Worm (Caenorhabditis elegans) whole organism, L1 larva: ENCODE measurements around the gene C06E4.1.
"Not testable (repeated sequence)": the region's sequence is repeated elsewhere in the genome, so short reads cannot be mapped to it uniquely, and the experiment has no call there.

Source experiments
- C34B4.2 ChIP-seq: sonication (generic microtip); optimal IDR thresholded peaks from 2 replicates; lab custom pipeline; 2017; ENCODE audit warnings: mild to moderate bottlenecking, missing genetic modification characterization, missing compliant biosample characterization
- alr-1 ChIP-seq: fragments of 200-800 bp; sonication (Bioruptor generic); optimal IDR thresholded peaks from 2 replicates; lab custom pipeline; 2018; ENCODE audit warnings: borderline replicate concordance, mild to moderate bottlenecking, missing genetic modification characterization, missing compliant biosample characterization
- blmp-1 ChIP-seq: fragments of 150-350 bp; optimal IDR thresholded peaks from 2 replicates; lab custom pipeline; 2014; ENCODE audit warnings: missing biosample characterization, missing genetic modification characterization
- ceh-82 ChIP-seq, 3 experiments: fragments of 150-350 bp in 1 of 3; sonication (generic microtip) in 2 of 3; optimal IDR thresholded peaks; 2 replicates each; lab custom pipeline; 2014 to 2017; ENCODE audit warnings: missing biosample characterization in 3 of 3, missing genetic modification characterization in 3 of 3
- ceh-90 ChIP-seq: sonication (generic microtip); optimal IDR thresholded peaks from 2 replicates; lab custom pipeline; 2016; ENCODE audit warnings: missing genetic modification characterization, missing compliant biosample characterization
- dsc-1 ChIP-seq: sonication (generic microtip); optimal IDR thresholded peaks from 2 replicates; lab custom pipeline; 2016; ENCODE audit warnings: mild to moderate bottlenecking, missing genetic modification characterization, missing compliant biosample characterization
- efl-1 ChIP-seq, 4 experiments: fragments of 150-350 bp; optimal IDR thresholded peaks in 3 of 4; peaks in 1 of 4; 1 replicate in 1 of 4; 2 replicates in 3 of 4; lab custom pipeline; 2014; ENCODE audit warnings: missing biosample characterization in 2 of 4, missing genetic modification characterization in 2 of 4, missing genetic modification reagents in 2 of 4
- elt-2 ChIP-seq: sonication (generic microtip); optimal IDR thresholded peaks from 2 replicates; lab custom pipeline; 2016; ENCODE audit warnings: missing genetic modification characterization, mild to moderate bottlenecking, inconsistent platforms, missing compliant biosample characterization, missing genetic modification reagents
- elt-3 ChIP-seq, 6 experiments: fragments of 150-350 bp in 1 of 6; sonication (generic microtip); optimal IDR thresholded peaks; 2 replicates each; lab custom pipeline; 2017 to 2018; ENCODE audit warnings: missing biosample characterization in 6 of 6, missing genetic modification characterization in 6 of 6, inconsistent platforms in 1 of 6
- fkh-8 ChIP-seq: sonication (generic microtip); optimal IDR thresholded peaks from 2 replicates; lab custom pipeline; 2016; ENCODE audit warnings: mild to moderate bottlenecking, missing genetic modification characterization, missing compliant biosample characterization
- grh-1 ChIP-seq: fragments of 200-800 bp; sonication (Bioruptor generic); IDR thresholded peaks from 2 replicates; pipeline ENCODE4 v1.3.6; 2022; ENCODE audit warnings: missing genetic modification reagents, missing genetic modification characterization, missing compliant biosample characterization
- irx-1 ChIP-seq: sonication (generic microtip); optimal IDR thresholded peaks from 2 replicates; lab custom pipeline; 2016; ENCODE audit warnings: missing genetic modification characterization, missing compliant biosample characterization
- isw-1 ChIP-seq: fragments of 200-800 bp; sonication (Bioruptor generic); IDR thresholded peaks from 2 replicates; pipeline ENCODE4 v1.3.6; 2022; ENCODE audit warnings: missing genetic modification characterization, missing compliant biosample characterization
- jun-1 ChIP-seq: fragments of 150-350 bp; optimal IDR thresholded peaks from 2 replicates; lab custom pipeline; 2014; ENCODE audit warnings: missing biosample characterization, missing genetic modification reagents, missing genetic modification characterization
- lin-14 ChIP-seq: fragments of 200-800 bp; sonication (Bioruptor generic); optimal IDR thresholded peaks from 2 replicates; lab custom pipeline; 2018; ENCODE audit warnings: mild to moderate bottlenecking, missing genetic modification characterization, moderate library complexity, missing compliant biosample characterization
- lin-35 ChIP-seq, 2 experiments: fragments of 150-350 bp; optimal IDR thresholded peaks; 2 replicates each; lab custom pipeline; 2014; ENCODE audit warnings: missing biosample characterization in 2 of 2, missing genetic modification characterization in 2 of 2, missing genetic modification reagents in 2 of 2
- lin-39 ChIP-seq: fragments of 150-350 bp; optimal IDR thresholded peaks from 2 replicates; lab custom pipeline; 2014; ENCODE audit warnings: missing biosample characterization, missing genetic modification reagents, missing genetic modification characterization
- lir-3 ChIP-seq: sonication (generic microtip); optimal IDR thresholded peaks from 2 replicates; lab custom pipeline; 2016; ENCODE audit warnings: mild to moderate bottlenecking, missing genetic modification characterization, moderate library complexity, missing compliant biosample characterization; ENCODE audit not compliant: poor library complexity
- lsy-2 ChIP-seq, 2 experiments: fragments of 150-350 bp; optimal IDR thresholded peaks; 2 replicates each; lab custom pipeline; 2014; ENCODE audit warnings: missing biosample characterization in 2 of 2, missing genetic modification characterization in 2 of 2
- nhr-19 ChIP-seq: fragments of 200-800 bp; sonication (Bioruptor generic); conservative IDR thresholded peaks from 2 replicates; pipeline ENCODE4 v1.3.6; 2022; ENCODE audit warnings: missing genetic modification characterization, missing compliant biosample characterization
- nhr-20 ChIP-seq: sonication (generic microtip); optimal IDR thresholded peaks from 2 replicates; lab custom pipeline; 2016; ENCODE audit warnings: mild to moderate bottlenecking, missing genetic modification characterization, missing compliant biosample characterization
- nhr-237 ChIP-seq: fragments of 150-350 bp; optimal IDR thresholded peaks from 2 replicates; lab custom pipeline; 2014; ENCODE audit warnings: missing biosample characterization, missing genetic modification characterization
- nhr-47 ChIP-seq: sonication (generic microtip); optimal IDR thresholded peaks from 2 replicates; lab custom pipeline; 2016; ENCODE audit warnings: mild to moderate bottlenecking, missing genetic modification characterization, moderate library complexity, missing compliant biosample characterization
- nhr-71 ChIP-seq: sonication (generic microtip); optimal IDR thresholded peaks from 2 replicates; lab custom pipeline; 2016; ENCODE audit warnings: mild to moderate bottlenecking, missing genetic modification characterization, moderate library complexity, missing compliant biosample characterization
- nhr-77 ChIP-seq: fragments of 150-350 bp; optimal IDR thresholded peaks from 2 replicates; lab custom pipeline; 2014; ENCODE audit warnings: missing biosample characterization, missing genetic modification characterization
- nhr-85 ChIP-seq: sonication (generic microtip); peaks from one replicate; lab custom pipeline; 2016; ENCODE audit warnings: missing genetic modification characterization, inconsistent platforms, missing compliant biosample characterization
- pag-3 ChIP-seq: sonication (generic microtip); optimal IDR thresholded peaks from 2 replicates; lab custom pipeline; 2017; ENCODE audit warnings: missing genetic modification characterization, mild to moderate bottlenecking, missing compliant biosample characterization, antibody characterized with exemption, borderline replicate concordance; ENCODE audit not compliant: insufficient read depth
- pax-3 ChIP-seq: fragments of 200-800 bp; sonication (Bioruptor generic); optimal IDR thresholded peaks from 2 replicates; lab custom pipeline; 2018; ENCODE audit warnings: mild to moderate bottlenecking, missing genetic modification characterization, moderate library complexity, missing compliant biosample characterization
- rnt-1 ChIP-seq: sonication (generic microtip); optimal IDR thresholded peaks from 2 replicates; lab custom pipeline; 2016; ENCODE audit warnings: mild to moderate bottlenecking, missing genetic modification characterization, moderate library complexity, missing compliant biosample characterization
- skn-1 ChIP-seq: fragments of 150-350 bp; optimal IDR thresholded peaks from 2 replicates; lab custom pipeline; 2014; ENCODE audit warnings: missing biosample characterization, missing genetic modification characterization
- snpc-4 ChIP-seq: fragments of 150-350 bp; optimal IDR thresholded peaks from 2 replicates; lab custom pipeline; 2014; ENCODE audit warnings: missing biosample characterization, missing genetic modification characterization
- snu-23 ChIP-seq: sonication (generic microtip); optimal IDR thresholded peaks from 2 replicates; lab custom pipeline; 2016; ENCODE audit warnings: missing genetic modification characterization, missing compliant biosample characterization
- sox-4 ChIP-seq: sonication (generic microtip); optimal IDR thresholded peaks from 2 replicates; lab custom pipeline; 2016; ENCODE audit warnings: missing genetic modification characterization, missing compliant biosample characterization
- sptf-1 ChIP-seq: fragments of 150-350 bp; optimal IDR thresholded peaks from 2 replicates; lab custom pipeline; 2014; ENCODE audit warnings: missing biosample characterization, missing genetic modification characterization
- sup-37 ChIP-seq: fragments of 200-800 bp; sonication (Bioruptor generic); optimal IDR thresholded peaks from 2 replicates; lab custom pipeline; 2018; ENCODE audit warnings: mild to moderate bottlenecking, missing genetic modification characterization, missing compliant biosample characterization
- unc-62 ChIP-seq: fragments of 150-350 bp; optimal IDR thresholded peaks from 2 replicates; lab custom pipeline; 2014; ENCODE audit warnings: missing biosample characterization, missing genetic modification reagents, missing genetic modification characterization
- vab-15 ChIP-seq: sonication (generic microtip); optimal IDR thresholded peaks from 2 replicates; lab custom pipeline; 2017; ENCODE audit warnings: missing genotype, mild to moderate bottlenecking, missing genetic modification characterization, missing compliant biosample characterization
- xbp-1 ChIP-seq: sonication (generic microtip); optimal IDR thresholded peaks from 2 replicates; lab custom pipeline; 2016; ENCODE audit warnings: missing genetic modification characterization, missing compliant biosample characterization
- zag-1 ChIP-seq: fragments of 150-350 bp; optimal IDR thresholded peaks from 2 replicates; lab custom pipeline; 2014; ENCODE audit warnings: missing biosample characterization, missing genetic modification characterization

C06E4.1 gene

ce11 chrIV:7250158-7250557, 32.9 kb upstream of the C06E4.1 start, which contains the start of gene D2024.18:
TSS of gene D2024.18 (plus strand) at chrIV:7250458.
- TF ChIP-seq ceh-90 (tag; lab: Kevin White, UChicago) (no peak), lir-3 (tag; lab: Kevin White, UChicago) (no peak), unc-62 (GFP tag; lab: Kevin White, UChicago) (no peak), lin-14 (GFP tag; lab: Kevin White, UChicago) (no peak), sptf-1 (tag; lab: Kevin White, UChicago) (no peak), jun-1 (tag; lab: Kevin White, UChicago) (no peak), pag-3 (tag; lab: Kevin White, UChicago) (no peak), alr-1 (tag; lab: Kevin White, UChicago) (no peak), ceh-82 (tag; optimal IDR thresholded peaks at IDR 0.05; lab: Kevin White, UChicago) (no peak), lsy-2 (tag; optimal IDR thresholded peaks at IDR 0.05; lab: Kevin White, UChicago) (no peak), snu-23 (GFP tag; lab: Kevin White, UChicago) (no peak), irx-1 (tag; lab: Kevin White, UChicago) (no peak), nhr-19 (GFP tag; lab: Robert Waterston, UW) (no peak), sox-4 (tag; lab: Kevin White, UChicago) (no peak), vab-15 (tag; lab: Kevin White, UChicago) (no peak), pax-3 (tag; lab: Kevin White, UChicago) (no peak), elt-2 (tag; lab: Kevin White, UChicago) (no peak)

DNA sequence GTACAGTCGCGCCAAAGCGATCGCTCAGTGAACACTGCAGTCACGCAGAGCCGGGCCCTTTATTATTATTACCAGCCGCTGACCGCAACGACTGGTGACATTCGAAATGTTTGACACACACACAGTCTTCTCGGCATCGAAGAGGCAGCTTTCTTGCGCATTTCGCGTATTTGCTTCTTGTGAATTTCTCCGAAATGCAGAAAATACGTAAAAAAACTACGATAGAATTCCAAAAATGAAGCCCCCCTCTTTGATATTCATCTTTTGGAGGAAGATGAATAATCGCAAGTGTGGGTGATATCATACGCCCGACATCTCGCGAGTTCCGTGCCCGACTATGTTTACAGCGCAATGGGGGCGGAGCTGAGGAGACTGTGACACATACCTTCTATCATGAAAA, 29.8 kb upstream of the C06E4.1 start:
- TF ChIP-seq C34B4.2 (tag; lab: Kevin White, UChicago): no peak
- peak; percentile 74 for TF ChIP-seq snpc-4 (tag; lab: Kevin White, UChicago)
- TF ChIP-seq nhr-20 (tag; lab: Kevin White, UChicago): no peak
- peak; percentile 9 for TF ChIP-seq rnt-1 (tag; lab: Kevin White, UChicago)

DNA sequence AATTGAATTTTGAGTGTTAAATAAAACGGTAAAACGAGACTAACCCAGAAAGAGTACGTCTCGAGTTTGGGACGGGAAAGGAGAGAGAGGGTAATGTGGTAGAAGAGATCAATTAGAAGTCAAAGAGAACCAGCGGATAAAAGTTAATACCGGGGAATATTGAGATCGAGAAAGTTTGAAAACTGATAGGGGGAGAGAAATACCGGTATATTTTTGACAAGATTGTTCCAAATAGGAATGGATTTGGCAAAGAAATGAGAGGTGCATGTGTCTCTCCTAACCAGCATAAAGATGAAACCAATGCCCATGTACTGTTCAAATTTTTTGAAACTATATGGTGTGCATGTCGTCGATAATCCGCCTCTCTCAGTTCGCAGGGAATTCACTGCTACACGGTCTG, 28.4 kb upstream of the C06E4.1 start, which contains the start of gene C06E4.5:
Gene C06E4.5, plus strand, starts transcription at position 301 of the 400 bp plus-strand sequence.
- TF ChIP-seq isw-1 (GFP tag; lab: Robert Waterston, UW); vab-15 (tag; lab: Kevin White, UChicago); elt-3 (tag; optimal IDR thresholded peaks at IDR 0.05; lab: Kevin White, UChicago): not testable (repeated sequence)

DNA sequence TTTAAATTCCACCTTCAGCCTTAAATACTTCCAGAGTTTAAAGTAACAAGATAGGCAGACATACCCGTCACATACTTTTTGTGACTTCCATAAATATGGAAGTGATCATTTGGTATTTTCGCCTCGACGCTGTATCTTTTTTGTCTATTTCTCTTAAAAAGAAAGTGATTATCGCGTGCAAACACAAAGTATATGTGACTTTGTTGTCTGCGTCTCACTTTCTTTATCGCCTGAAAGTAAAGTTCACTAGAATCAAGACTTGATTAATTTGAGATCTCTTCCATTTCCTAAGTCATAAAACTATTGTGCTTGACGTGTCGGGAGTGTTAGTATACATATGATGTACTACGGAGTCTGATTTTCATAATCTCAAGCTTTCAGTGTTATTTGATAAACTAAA, 24.8 kb upstream of the C06E4.1 start, which contains the start of gene C06E4.6:
Gene C06E4.6, minus strand, starts transcription at position 51 of the 400 bp plus-strand sequence.
- TF ChIP-seq lin-14 (GFP tag; lab: Kevin White, UChicago) (peak; percentile 77), nhr-20 (tag; lab: Kevin White, UChicago) (peak; percentile 28), fkh-8 (peak; percentile 43), nhr-77 (tag; lab: Kevin White, UChicago) (no peak), lin-39 (tag; lab: Kevin White, UChicago) (no peak), nhr-71 (tag; lab: Kevin White, UChicago) (peak; percentile 50), xbp-1 (tag; lab: Kevin White, UChicago) (no peak), zag-1 (tag; lab: Kevin White, UChicago) (no peak), nhr-47 (tag; lab: Kevin White, UChicago) (peak; percentile 11), sup-37 (no peak), blmp-1 (peak; percentile 37), dsc-1 (tag; lab: Kevin White, UChicago) (peak; percentile 52), nhr-19 (GFP tag; lab: Robert Waterston, UW) (peak; percentile 30), ceh-82 (tag; optimal IDR thresholded peaks at IDR 0.05; lab: Kevin White, UChicago) (peak in 1 of 3 experiments; percentile 10), rnt-1 (tag; lab: Kevin White, UChicago) (peak; percentile 19), lin-35 (GFP tag; optimal IDR thresholded peaks at IDR 0.05; lab: Kevin White, UChicago) (peak in 1 of 2 experiments; percentile 34), skn-1 (no peak), efl-1 (optimal IDR thresholded peaks at IDR 0.05; lab: Kevin White, UChicago) (peak; percentile 28 to 40), efl-1 (GFP tag; optimal IDR thresholded peaks at IDR 0.05 in 1 of 2; lab: Kevin White, UChicago) (peak in 1 of 2 experiments; percentile 12), irx-1 (tag; lab: Kevin White, UChicago) (no peak), nhr-237 (tag; lab: Kevin White, UChicago) (peak; percentile 18), elt-3 (tag; optimal IDR thresholded peaks at IDR 0.05; lab: Kevin White, UChicago) (no peak), nhr-85 (tag; lab: Kevin White, UChicago) (peak; percentile 70), elt-2 (tag; lab: Kevin White, UChicago) (peak; percentile 10), snu-23 (GFP tag; lab: Kevin White, UChicago) (peak; percentile 32), C34B4.2 (tag; lab: Kevin White, UChicago) (no peak), grh-1 (GFP tag; lab: Robert Waterston, UW) (no peak)
